Fruit fly (Drosophila melanogaster) S2 (cell line): ENCODE measurements around the gene Mkp3.

ENCODE experiments used
- CG8478 ChIP-seq: fragments of >200 bp; optimal IDR thresholded peaks from 2 replicates; lab custom pipeline; 2018
- CTCF ChIP-seq, 2 experiments: fragments of >200 bp; optimal IDR thresholded peaks; 2 replicates each; lab custom pipeline; 2018

DNA sequence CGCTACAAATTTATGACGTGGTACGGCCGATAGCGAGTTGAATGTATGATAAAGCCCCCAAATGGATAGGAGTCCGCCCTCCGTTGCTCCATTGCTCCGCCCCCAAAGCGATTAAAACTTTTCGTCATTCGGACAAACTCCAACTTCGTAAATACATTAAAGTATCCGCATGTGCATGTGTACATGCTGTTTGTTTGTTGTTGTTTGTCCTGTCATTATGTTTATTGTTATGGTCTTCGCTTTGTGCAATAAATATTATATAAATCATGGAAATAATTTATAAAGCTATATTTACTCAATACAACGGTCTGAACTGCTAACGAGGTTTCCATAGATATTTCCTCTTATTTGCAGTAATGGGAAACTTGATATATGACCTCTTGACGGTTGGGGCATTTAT, 49.2 kb downstream of the Mkp3 start:
- no peak for TF ChIP-seq CG8478
- no peak for TF ChIP-seq CTCF (optimal IDR thresholded peaks at IDR 0.05; lab: Kevin White, UChicago)
